Worm (Caenorhabditis elegans) whole organism, L2 larva: ENCODE results near the gene tps-1.

Experiments used
- C34F6.9 ChIP-seq: fragments of 150-350 bp; optimal IDR thresholded peaks from 2 replicates; lab custom pipeline; 2014; ENCODE audit warnings: missing biosample characterization, missing genetic modification characterization
- F13H6.1 ChIP-seq: sonication (generic microtip); optimal IDR thresholded peaks from 2 replicates; lab custom pipeline; 2016; ENCODE audit warnings: missing genetic modification characterization, missing compliant biosample characterization
- R02D3.7 ChIP-seq: fragments of 150-350 bp; optimal IDR thresholded peaks from 2 replicates; lab custom pipeline; 2014; ENCODE audit warnings: missing biosample characterization, missing genetic modification characterization
- Y55F3AM.14 ChIP-seq: fragments of 200-800 bp; sonication (Bioruptor generic); optimal IDR thresholded peaks from 2 replicates; lab custom pipeline; 2018; ENCODE audit warnings: mild to moderate bottlenecking, missing genetic modification characterization, missing compliant biosample characterization
- ZK546.5 ChIP-seq: sonication (generic microtip); optimal IDR thresholded peaks from 2 replicates; lab custom pipeline; 2017; ENCODE audit warnings: missing biosample characterization, missing genetic modification characterization
- alr-1 ChIP-seq: fragments of 150-350 bp; optimal IDR thresholded peaks from 2 replicates; lab custom pipeline; 2014; ENCODE audit warnings: missing biosample characterization, missing genetic modification characterization
- aly-2 ChIP-seq: fragments of 150-350 bp; optimal IDR thresholded peaks from 2 replicates; lab custom pipeline; 2014; ENCODE audit warnings: missing biosample characterization, missing genetic modification characterization
- blmp-1 ChIP-seq: sonication (generic microtip); optimal IDR thresholded peaks from 2 replicates; lab custom pipeline; 2017; ENCODE audit warnings: missing genetic modification characterization, mild to moderate bottlenecking, missing compliant biosample characterization, antibody characterized with exemption, moderate library complexity; ENCODE audit not compliant: insufficient read depth
- ceh-16 ChIP-seq: fragments of 150-350 bp; optimal IDR thresholded peaks from 2 replicates; lab custom pipeline; 2014; ENCODE audit warnings: missing biosample characterization, missing genetic modification characterization
- ceh-82 ChIP-seq: fragments of 150-350 bp; optimal IDR thresholded peaks from 2 replicates; lab custom pipeline; 2014; ENCODE audit warnings: missing biosample characterization, missing genetic modification characterization
- crh-2 ChIP-seq: sonication (generic microtip); optimal IDR thresholded peaks from 2 replicates; lab custom pipeline; 2017; ENCODE audit warnings: missing biosample characterization, missing genetic modification characterization
- dmd-4 ChIP-seq: sonication (generic microtip); optimal IDR thresholded peaks from 2 replicates; lab custom pipeline; 2017; ENCODE audit warnings: missing biosample characterization, missing genetic modification characterization
- elt-1 ChIP-seq: fragments of 150-350 bp; optimal IDR thresholded peaks from 2 replicates; lab custom pipeline; 2014; ENCODE audit warnings: missing biosample characterization, missing genetic modification characterization
- elt-3 ChIP-seq: sonication (generic microtip); optimal IDR thresholded peaks from 2 replicates; lab custom pipeline; 2017; ENCODE audit warnings: missing biosample characterization, missing genetic modification characterization
- fos-1 ChIP-seq: fragments of 150-350 bp; optimal IDR thresholded peaks from 2 replicates; lab custom pipeline; 2014; ENCODE audit warnings: missing biosample characterization, missing genetic modification characterization
- gmeb-1 ChIP-seq: fragments of 150-350 bp; optimal IDR thresholded peaks from 2 replicates; lab custom pipeline; 2014; ENCODE audit warnings: missing biosample characterization, missing genetic modification characterization
- lin-11 ChIP-seq: fragments of 150-350 bp; sonication (generic microtip); optimal IDR thresholded peaks from 2 replicates; lab custom pipeline; 2014; ENCODE audit warnings: missing biosample characterization, missing genetic modification characterization, inconsistent platforms, mixed read lengths
- lin-13 ChIP-seq: fragments of 150-350 bp; optimal IDR thresholded peaks from 2 replicates; lab custom pipeline; 2014; ENCODE audit warnings: missing biosample characterization, missing genetic modification reagents, missing genetic modification characterization
- lin-39 ChIP-seq: fragments of 150-350 bp; optimal IDR thresholded peaks from 2 replicates; lab custom pipeline; 2014; ENCODE audit warnings: missing biosample characterization, missing genetic modification reagents, missing genetic modification characterization
- lsy-2 ChIP-seq, 2 experiments: fragments of 150-350 bp in 1 of 2; sonication (generic microtip) in 1 of 2; optimal IDR thresholded peaks; 2 replicates each; lab custom pipeline; 2014 to 2017; ENCODE audit warnings: missing biosample characterization in 2 of 2, missing genetic modification characterization in 2 of 2
- mbf-1 ChIP-seq: sonication (generic microtip); optimal IDR thresholded peaks from 2 replicates; lab custom pipeline; 2017; ENCODE audit warnings: missing biosample characterization, missing genetic modification characterization
- mdl-1 ChIP-seq, 2 experiments: fragments of 150-350 bp in 1 of 2; sonication (generic microtip) in 1 of 2; optimal IDR thresholded peaks; 2 replicates each; lab custom pipeline; 2017; ENCODE audit warnings: missing biosample characterization in 2 of 2, missing genetic modification characterization in 2 of 2
- nhr-11 ChIP-seq: fragments of 150-350 bp; optimal IDR thresholded peaks from 2 replicates; lab custom pipeline; 2014; ENCODE audit warnings: missing biosample characterization, missing genetic modification characterization
- nhr-12 ChIP-seq: fragments of 150-350 bp; optimal IDR thresholded peaks from 2 replicates; lab custom pipeline; 2014; ENCODE audit warnings: missing biosample characterization, missing genetic modification characterization
- nhr-129 ChIP-seq: fragments of 150-350 bp; optimal IDR thresholded peaks from 2 replicates; lab custom pipeline; 2014; ENCODE audit warnings: missing biosample characterization, missing genetic modification characterization
- nhr-21 ChIP-seq: fragments of 150-350 bp; optimal IDR thresholded peaks from 2 replicates; lab custom pipeline; 2014; ENCODE audit warnings: missing biosample characterization, missing genetic modification characterization
- nhr-25 ChIP-seq: fragments of 150-350 bp; sonication (generic microtip); optimal IDR thresholded peaks from 3 replicates; lab custom pipeline; 2014; ENCODE audit warnings: missing biosample characterization, missing genetic modification characterization
- nhr-6 ChIP-seq: fragments of 150-350 bp; optimal IDR thresholded peaks from 2 replicates; lab custom pipeline; 2014; ENCODE audit warnings: missing biosample characterization, missing genetic modification characterization
- nhr-77 ChIP-seq: fragments of 150-350 bp; optimal IDR thresholded peaks from 2 replicates; lab custom pipeline; 2014; ENCODE audit warnings: missing biosample characterization, missing genetic modification characterization
- peb-1 ChIP-seq: fragments of 150-350 bp; optimal IDR thresholded peaks from 2 replicates; lab custom pipeline; 2014; ENCODE audit warnings: missing biosample characterization, missing genetic modification characterization
- sem-4 ChIP-seq: fragments of 150-350 bp; optimal IDR thresholded peaks from 2 replicates; lab custom pipeline; 2014; ENCODE audit warnings: missing biosample characterization, missing genetic modification reagents, missing genetic modification characterization
- skn-1 ChIP-seq: sonication (generic microtip); optimal IDR thresholded peaks from 2 replicates; lab custom pipeline; 2017; ENCODE audit warnings: missing biosample characterization, missing genetic modification characterization
- sma-3 ChIP-seq: sonication (generic microtip); optimal IDR thresholded peaks from 2 replicates; lab custom pipeline; 2016; ENCODE audit warnings: missing genetic modification reagents, missing genetic modification characterization, missing compliant biosample characterization
- sma-9 ChIP-seq, 2 experiments: fragments of 150-350 bp in 1 of 2; sonication (generic microtip) in 1 of 2; optimal IDR thresholded peaks; 2 replicates each; lab custom pipeline; 2014 to 2016; ENCODE audit warnings: missing genetic modification characterization in 2 of 2, mild to moderate bottlenecking in 1 of 2, missing biosample characterization in 1 of 2, missing compliant biosample characterization in 1 of 2, missing genetic modification reagents in 1 of 2, moderate library complexity in 1 of 2
- snpc-4 ChIP-seq: fragments of 150-350 bp; optimal IDR thresholded peaks from 2 replicates; lab custom pipeline; 2014; ENCODE audit warnings: missing biosample characterization, missing genetic modification characterization
- unc-55 ChIP-seq: fragments of 150-350 bp; sonication (generic microtip); optimal IDR thresholded peaks from 3 replicates; lab custom pipeline; 2014; ENCODE audit warnings: missing biosample characterization, missing genetic modification reagents, missing genetic modification characterization
- unc-62 ChIP-seq: fragments of 150-350 bp; optimal IDR thresholded peaks from 2 replicates; lab custom pipeline; 2014; ENCODE audit warnings: missing biosample characterization, missing genetic modification reagents, missing genetic modification characterization
- zag-1 ChIP-seq: fragments of 150-350 bp; optimal IDR thresholded peaks from 2 replicates; lab custom pipeline; 2014; ENCODE audit warnings: missing biosample characterization, missing genetic modification characterization
- ztf-11 ChIP-seq: sonication (generic microtip); optimal IDR thresholded peaks from 2 replicates; lab custom pipeline; 2017; ENCODE audit warnings: missing biosample characterization, missing genetic modification characterization

The tps-1 gene

ce11 chrX:17438386-17438785, 35.9 kb downstream of the tps-1 start, which contains the start of gene C36E6.8:
Gene C36E6.8, plus strand, starts transcription at chrX:17438686.
- TF ChIP-seq lin-39 (tag; lab: Kevin White, UChicago) (no peak), peb-1 (no peak), nhr-77 (tag; lab: Kevin White, UChicago) (no peak), R02D3.7 (no peak), skn-1 (no peak), blmp-1 (tag; lab: Kevin White, UChicago) (no peak), C34F6.9 (tag; lab: Kevin White, UChicago) (no peak), nhr-11 (no peak), sem-4 (tag; lab: Kevin White, UChicago) (no peak), ceh-82 (no peak), snpc-4 (tag; lab: Kevin White, UChicago) (no peak), alr-1 (no peak), nhr-12 (no peak), fos-1 (no peak)

- TF ChIP-seq unc-55 (GFP tag; lab: Kevin White, UChicago) (peak; percentile 61), fos-1 (peak; percentile 25), ZK546.5 (tag; lab: Kevin White, UChicago) (no peak), C34F6.9 (tag; lab: Kevin White, UChicago) (peak; percentile 32), unc-62 (no peak), lsy-2 (tag; optimal IDR thresholded peaks at IDR 0.05; lab: Kevin White, UChicago) (peak; percentile 53 to 94), snpc-4 (tag; lab: Kevin White, UChicago) (peak; percentile 63), F13H6.1 (tag; lab: Kevin White, UChicago) (peak; percentile 38), lin-11 (tag; lab: Kevin White, UChicago) (peak; percentile 16), nhr-77 (tag; lab: Kevin White, UChicago) (no peak), sma-3 (GFP tag; lab: Kevin White, UChicago) (peak; percentile 16), ceh-16 (tag; lab: Kevin White, UChicago) (peak; percentile 60), nhr-129 (tag; lab: Kevin White, UChicago) (peak; percentile 46)
These were observed 40.1 kb downstream of the tps-1 start, which contains the start of gene fubl-3 for ce11 chrX:17434234-17434633. Gene fubl-3, plus strand, starts transcription at chrX:17434445.

ce11 chrX:17428803-17429202, 45.5 kb downstream of the tps-1 start, which contains the start of gene pbo-6:
Gene pbo-6, plus strand, starts transcription at chrX:17429042.
- no peak for TF ChIP-seq nhr-6 (tag; lab: Kevin White, UChicago)
- TF ChIP-seq ztf-11 (tag; lab: Kevin White, UChicago) = no peak
- no peak for TF ChIP-seq alr-1
- TF ChIP-seq unc-55 (GFP tag; lab: Kevin White, UChicago) = no peak
- no peak for TF ChIP-seq crh-2 (tag; lab: Kevin White, UChicago)
- TF ChIP-seq skn-1 = no peak
- no peak for TF ChIP-seq lin-13 (GFP tag; lab: Kevin White, UChicago)
- TF ChIP-seq nhr-77 (tag; lab: Kevin White, UChicago) = no peak
- no peak for TF ChIP-seq lsy-2 (tag; optimal IDR thresholded peaks at IDR 0.05; lab: Kevin White, UChicago)
- no peak for TF ChIP-seq mdl-1 (tag; optimal IDR thresholded peaks at IDR 0.05; lab: Kevin White, UChicago)
- TF ChIP-seq C34F6.9 (tag; lab: Kevin White, UChicago) = no peak
- no peak for TF ChIP-seq ZK546.5 (tag; lab: Kevin White, UChicago)
- no peak for TF ChIP-seq snpc-4 (tag; lab: Kevin White, UChicago)
- TF ChIP-seq aly-2 = no peak
- no peak for TF ChIP-seq elt-3 (tag; lab: Kevin White, UChicago)
- TF ChIP-seq, all 48 proteins: peak for 0

- TF ChIP-seq aly-2 (no peak), fos-1 (peak; percentile 7), lsy-2 (tag; optimal IDR thresholded peaks at IDR 0.05; lab: Kevin White, UChicago) (peak in 1 of 2 experiments; percentile 85), blmp-1 (tag; lab: Kevin White, UChicago) (peak; percentile 12), ztf-11 (tag; lab: Kevin White, UChicago) (no peak), dmd-4 (tag; lab: Kevin White, UChicago) (no peak), mdl-1 (tag; optimal IDR thresholded peaks at IDR 0.05; lab: Kevin White, UChicago) (no peak), zag-1 (tag; lab: Kevin White, UChicago) (no peak), sma-3 (GFP tag; lab: Kevin White, UChicago) (peak; percentile 66), snpc-4 (tag; lab: Kevin White, UChicago) (no peak), peb-1 (no peak), gmeb-1 (tag; lab: Kevin White, UChicago) (peak; percentile 19), ceh-82 (no peak), nhr-21 (tag; lab: Kevin White, UChicago) (peak; percentile 54), nhr-6 (tag; lab: Kevin White, UChicago) (peak; percentile 41), ZK546.5 (tag; lab: Kevin White, UChicago) (no peak), elt-1 (tag; lab: Kevin White, UChicago) (peak; percentile 80), mbf-1 (tag; lab: Kevin White, UChicago) (no peak), crh-2 (tag; lab: Kevin White, UChicago) (peak; percentile 5), sem-4 (tag; lab: Kevin White, UChicago) (peak; percentile 18), Y55F3AM.14 (GFP tag; lab: Kevin White, UChicago) (no peak), nhr-25 (tag; lab: Kevin White, UChicago) (peak; percentile 47), nhr-11 (no peak), nhr-129 (tag; lab: Kevin White, UChicago) (peak; percentile 30), sma-9 (GFP tag; optimal IDR thresholded peaks at IDR 0.05; lab: Kevin White, UChicago) (peak; percentile 77), sma-9 (tag; optimal IDR thresholded peaks at IDR 0.05; lab: Kevin White, UChicago) (no peak), ceh-16 (tag; lab: Kevin White, UChicago) (peak; percentile 78), lin-11 (tag; lab: Kevin White, UChicago) (no peak)
- TF ChIP-seq, all 48 proteins: peak for 14
These were observed 46.6 kb downstream of the tps-1 start for ce11 chrX:17427778-17428177.
